Worm (Caenorhabditis elegans) whole organism, young adult: Measurements from ENCODE around the gene F40F8.3.

ENCODE experiments used
- B0019.2 ChIP-seq: fragments of 200-800 bp; sonication (Bioruptor generic); conservative IDR thresholded peaks from 2 replicates; pipeline ENCODE4 v1.3.6; 2022; ENCODE audit warnings: missing genetic modification reagents, missing genetic modification characterization, missing compliant biosample characterization
- C17E4.6 ChIP-seq: fragments of 200-800 bp; sonication (Bioruptor generic); IDR thresholded peaks from 2 replicates; pipeline ENCODE4 v1.3.6; 2022; ENCODE audit warnings: missing genetic modification reagents, missing genetic modification characterization, missing compliant biosample characterization
- F10E7.11 ChIP-seq: sonication (generic microtip); optimal IDR thresholded peaks from 2 replicates; lab custom pipeline; 2017; ENCODE audit warnings: mild to moderate bottlenecking, missing genetic modification characterization, moderate library complexity, missing compliant biosample characterization
- F23B12.7 ChIP-seq: sonication (generic microtip); optimal IDR thresholded peaks from 2 replicates; lab custom pipeline; 2017; ENCODE audit warnings: missing genetic modification characterization, mild to moderate bottlenecking, missing compliant biosample characterization, antibody characterized with exemption, moderate library complexity; ENCODE audit not compliant: insufficient read depth
- F33H1.4 ChIP-seq: fragments of 200-800 bp; sonication (Bioruptor generic); IDR thresholded peaks from 2 replicates; pipeline ENCODE4 v1.3.6; 2022; ENCODE audit warnings: missing genetic modification reagents, missing genetic modification characterization, missing compliant biosample characterization
- F37B4.10 ChIP-seq: fragments of 200-800 bp; sonication (Bioruptor generic); IDR thresholded peaks from 2 replicates; pipeline ENCODE4 v1.3.6; 2022; ENCODE audit warnings: missing genetic modification characterization, missing compliant biosample characterization
- F39B2.1 ChIP-seq: fragments of 200-800 bp; sonication (Bioruptor generic); IDR thresholded peaks from 2 replicates; pipeline ENCODE4 v1.3.6; 2022; ENCODE audit warnings: missing genetic modification reagents, missing genetic modification characterization, missing compliant biosample characterization
- F55B11.4 ChIP-seq: sonication (generic microtip); optimal IDR thresholded peaks from 2 replicates; lab custom pipeline; 2016; ENCODE audit warnings: missing compliant biosample characterization, missing genetic modification characterization, borderline replicate concordance; ENCODE audit not compliant: insufficient read depth
- F57C9.4 ChIP-seq: sonication (generic microtip); optimal IDR thresholded peaks from 2 replicates; lab custom pipeline; 2017; ENCODE audit warnings: mild to moderate bottlenecking, missing genetic modification characterization, missing compliant biosample characterization
- Y53F4B.3 ChIP-seq: fragments of 200-800 bp; sonication (Bioruptor generic); IDR thresholded peaks from 2 replicates; pipeline ENCODE4 v1.3.6; 2022; ENCODE audit warnings: missing genetic modification reagents, missing genetic modification characterization, missing compliant biosample characterization
- Y56A3A.18 ChIP-seq: fragments of 200-800 bp; sonication (Bioruptor generic); IDR thresholded peaks from 2 replicates; pipeline ENCODE4 v1.3.6; 2022; ENCODE audit warnings: missing genetic modification reagents, missing genetic modification characterization, missing compliant biosample characterization
- Y67H2A.10 ChIP-seq: fragments of 200-800 bp; sonication (Bioruptor generic); conservative IDR thresholded peaks from 2 replicates; pipeline ENCODE4 v1.3.6; 2022; ENCODE audit warnings: missing genetic modification reagents, missing genetic modification characterization, missing compliant biosample characterization
- ama-1 ChIP-seq, 3 experiments: fragments of 150-350 bp in 1 of 3; sonication (generic microtip) in 2 of 3; optimal IDR thresholded peaks; 2 replicates each; lab custom pipeline; 2014 to 2018; ENCODE audit warnings: missing biosample characterization in 2 of 3, missing genetic modification characterization in 2 of 3, missing genetic modification reagents in 2 of 3
- attf-5 ChIP-seq: fragments of 200-800 bp; sonication (Bioruptor generic); optimal IDR thresholded peaks from 2 replicates; lab custom pipeline; 2018; ENCODE audit warnings: mild to moderate bottlenecking, missing genetic modification characterization, missing compliant biosample characterization
- cebp-2 ChIP-seq: fragments of 200-800 bp; sonication (Bioruptor generic); IDR thresholded peaks from 2 replicates; pipeline ENCODE4 v1.3.6; 2022; ENCODE audit warnings: missing genetic modification characterization, missing compliant biosample characterization
- ceh-100 ChIP-seq: fragments of 200-800 bp; sonication (Bioruptor generic); IDR thresholded peaks from 2 replicates; pipeline ENCODE4 v1.3.6; 2022; ENCODE audit warnings: missing genetic modification reagents, missing genetic modification characterization, missing compliant biosample characterization
- ceh-27 ChIP-seq: fragments of 200-800 bp; sonication (Bioruptor generic); optimal IDR thresholded peaks from 2 replicates; lab custom pipeline; 2018; ENCODE audit warnings: mild to moderate bottlenecking, missing genetic modification characterization, moderate library complexity, missing compliant biosample characterization
- ceh-79 ChIP-seq: sonication (generic microtip); optimal IDR thresholded peaks from 2 replicates; lab custom pipeline; 2017; ENCODE audit warnings: mild to moderate bottlenecking, missing genetic modification characterization, missing compliant biosample characterization
- die-1 ChIP-seq: sonication (generic microtip); optimal IDR thresholded peaks from 2 replicates; lab custom pipeline; 2016; ENCODE audit warnings: missing genotype, mild to moderate bottlenecking, missing genetic modification characterization, missing compliant biosample characterization
- dpff-1 ChIP-seq: sonication (generic microtip); optimal IDR thresholded peaks from 2 replicates; lab custom pipeline; 2017; ENCODE audit warnings: mild to moderate bottlenecking, missing genetic modification characterization, missing compliant biosample characterization
- dpl-1 ChIP-seq: fragments of 150-350 bp; optimal IDR thresholded peaks from 2 replicates; lab custom pipeline; 2014; ENCODE audit warnings: missing biosample characterization, missing genetic modification reagents, missing genetic modification characterization
- egl-18 ChIP-seq: fragments of 200-800 bp; sonication (Bioruptor generic); IDR thresholded peaks from 2 replicates; pipeline ENCODE4 v1.3.6; 2022; ENCODE audit warnings: missing genetic modification reagents, missing genetic modification characterization, missing compliant biosample characterization
- egl-44 ChIP-seq: fragments of 200-800 bp; sonication (Bioruptor generic); IDR thresholded peaks from 2 replicates; pipeline ENCODE4 v1.3.6; 2022; ENCODE audit warnings: missing genetic modification reagents, missing genetic modification characterization, missing compliant biosample characterization
- egrh-3 ChIP-seq: fragments of 200-800 bp; sonication (Bioruptor generic); IDR thresholded peaks from 2 replicates; pipeline ENCODE4 v1.3.6; 2022; ENCODE audit warnings: missing genetic modification reagents, missing genetic modification characterization, missing compliant biosample characterization
- ets-4 ChIP-seq: fragments of 200-800 bp; sonication (Bioruptor generic); optimal IDR thresholded peaks from 2 replicates; lab custom pipeline; 2018; ENCODE audit warnings: mild to moderate bottlenecking, missing genetic modification characterization, missing compliant biosample characterization
- gei-17 ChIP-seq: fragments of 200-800 bp; sonication (Bioruptor generic); optimal IDR thresholded peaks from 2 replicates; lab custom pipeline; 2018; ENCODE audit warnings: mild to moderate bottlenecking, missing genetic modification characterization, missing compliant biosample characterization
- hlh-26 ChIP-seq: fragments of 200-800 bp; sonication (Bioruptor generic); conservative IDR thresholded peaks from 2 replicates; pipeline ENCODE4 v1.3.6; 2022; ENCODE audit warnings: missing genetic modification reagents, missing genetic modification characterization, missing compliant biosample characterization
- hmg-1.2 ChIP-seq: fragments of 200-800 bp; sonication (Bioruptor generic); IDR thresholded peaks from 2 replicates; pipeline ENCODE4 v1.3.6; 2022; ENCODE audit warnings: missing genetic modification reagents, missing genetic modification characterization, missing compliant biosample characterization
- hmg-20 ChIP-seq: fragments of 200-800 bp; sonication (Bioruptor generic); IDR thresholded peaks from 2 replicates; pipeline ENCODE4 v1.3.6; 2022; ENCODE audit warnings: missing genetic modification reagents, missing genetic modification characterization, missing compliant biosample characterization
- let-526 ChIP-seq: fragments of 200-800 bp; sonication (Bioruptor generic); IDR thresholded peaks from 2 replicates; pipeline ENCODE4 v1.3.6; 2022; ENCODE audit warnings: missing genetic modification reagents, missing genetic modification characterization, missing compliant biosample characterization
- lin-35 ChIP-seq, 3 experiments: fragments of 150-350 bp in 2 of 3; sonication (generic microtip) in 1 of 3; optimal IDR thresholded peaks; 2 replicates each; lab custom pipeline; 2014 to 2018; ENCODE audit warnings: missing biosample characterization in 3 of 3, missing genetic modification characterization in 3 of 3, missing genetic modification reagents in 3 of 3
- lir-1 ChIP-seq: fragments of 200-800 bp; sonication (Bioruptor generic); conservative IDR thresholded peaks from 2 replicates; pipeline ENCODE4 v1.3.6; 2022; ENCODE audit warnings: missing genetic modification reagents, missing genetic modification characterization, missing compliant biosample characterization
- lsy-27 ChIP-seq: sonication (generic microtip); optimal IDR thresholded peaks from 2 replicates; lab custom pipeline; 2017; ENCODE audit warnings: missing genetic modification characterization, mild to moderate bottlenecking, missing compliant biosample characterization, antibody characterized with exemption, missing genotype, borderline replicate concordance; ENCODE audit not compliant: insufficient read depth
- madf-6 ChIP-seq: fragments of 200-800 bp; sonication (Bioruptor generic); IDR thresholded peaks from 2 replicates; pipeline ENCODE4 v1.3.6; 2022; ENCODE audit warnings: missing genetic modification reagents, missing genetic modification characterization, missing compliant biosample characterization
- nfyb-1 ChIP-seq: fragments of 200-800 bp; sonication (Bioruptor generic); IDR thresholded peaks from 2 replicates; pipeline ENCODE4 v1.3.6; 2022; ENCODE audit warnings: missing genetic modification reagents, missing genetic modification characterization, missing compliant biosample characterization
- nhr-120 ChIP-seq: fragments of 200-800 bp; sonication (Bioruptor generic); IDR thresholded peaks from 2 replicates; pipeline ENCODE4 v1.3.6; 2022; ENCODE audit warnings: missing genetic modification characterization, missing compliant biosample characterization
- pbrm-1 ChIP-seq: fragments of 200-800 bp; sonication (Bioruptor generic); IDR thresholded peaks from 2 replicates; pipeline ENCODE4 v1.3.6; 2022; ENCODE audit warnings: missing genetic modification reagents, missing genetic modification characterization, missing compliant biosample characterization
- rec-8 ChIP-seq, 2 experiments: sonication (generic microtip); optimal IDR thresholded peaks; 2 replicates each; lab custom pipeline; 2016; ENCODE audit warnings: mild to moderate bottlenecking in 2 of 2, missing genetic modification characterization in 2 of 2, missing genetic modification reagents in 2 of 2, missing genotype in 2 of 2, missing biosample characterization in 1 of 2, missing compliant biosample characterization in 1 of 2, moderate library complexity in 1 of 2
- sptf-2 ChIP-seq: fragments of 200-800 bp; sonication (Bioruptor generic); optimal IDR thresholded peaks from 2 replicates; lab custom pipeline; 2018; ENCODE audit warnings: mild to moderate bottlenecking, missing genetic modification characterization, missing compliant biosample characterization
- tbp1 ChIP-seq: fragments of 200-800 bp; sonication (Bioruptor generic); optimal IDR thresholded peaks from 2 replicates; lab custom pipeline; 2018; ENCODE audit warnings: mild to moderate bottlenecking, missing genetic modification characterization, missing compliant biosample characterization
- ztf-25 ChIP-seq: fragments of 200-800 bp; sonication (Bioruptor generic); IDR thresholded peaks from 2 replicates; pipeline ENCODE4 v1.3.6; 2022; ENCODE audit warnings: missing genetic modification reagents, missing genetic modification characterization, missing compliant biosample characterization
- ztf-26 ChIP-seq: sonication (generic microtip); optimal IDR thresholded peaks from 2 replicates; lab custom pipeline; 2017; ENCODE audit warnings: missing genetic modification characterization, missing compliant biosample characterization
- ztf-28 ChIP-seq: fragments of 200-800 bp; sonication (Bioruptor generic); IDR thresholded peaks from 2 replicates; pipeline ENCODE4 v1.3.6; 2022; ENCODE audit warnings: missing genetic modification reagents, missing genetic modification characterization, missing compliant biosample characterization
- ztf-6 ChIP-seq: fragments of 200-800 bp; sonication (Bioruptor generic); IDR thresholded peaks from 2 replicates; pipeline ENCODE4 v1.3.6; 2022; ENCODE audit warnings: missing genetic modification reagents, missing genetic modification characterization, missing compliant biosample characterization

The F40F8.3 gene

DNA sequence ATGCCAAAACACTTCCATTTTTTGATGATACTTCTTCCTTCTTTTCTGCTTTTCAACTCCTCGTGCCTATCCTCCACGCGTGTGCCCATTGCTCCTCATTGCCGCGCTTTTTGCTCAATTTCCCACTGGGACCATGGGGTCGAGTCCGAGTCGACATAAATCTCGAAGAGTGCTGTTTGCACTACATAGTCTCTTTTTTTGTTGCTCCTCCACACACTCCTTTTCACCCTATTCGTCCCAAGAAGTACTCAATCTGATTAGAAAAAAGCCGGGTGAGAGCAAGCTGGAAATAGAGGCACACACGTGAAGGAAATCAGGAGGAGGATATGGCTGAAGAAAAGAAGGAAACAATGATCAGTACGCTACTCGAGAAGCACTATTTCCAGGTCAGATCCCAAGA lies 13.5 kb downstream of the F40F8.3 start, which contains the start of gene arrd-6:
TSS of gene arrd-6 (plus strand) at position 169 of the 400 bp plus-strand sequence.
- 0 out of 2 replicates have a peak, but pooled peaks have one; percentile 20 for TF ChIP-seq pbrm-1 (GFP tag; lab: Robert Waterston, UW)
- TF ChIP-seq cebp-2 (GFP tag; lab: Robert Waterston, UW), result no peak
- TF ChIP-seq let-526 (GFP tag; lab: Robert Waterston, UW), result no peak
- TF ChIP-seq, all 124 proteins: peak for 1

DNA sequence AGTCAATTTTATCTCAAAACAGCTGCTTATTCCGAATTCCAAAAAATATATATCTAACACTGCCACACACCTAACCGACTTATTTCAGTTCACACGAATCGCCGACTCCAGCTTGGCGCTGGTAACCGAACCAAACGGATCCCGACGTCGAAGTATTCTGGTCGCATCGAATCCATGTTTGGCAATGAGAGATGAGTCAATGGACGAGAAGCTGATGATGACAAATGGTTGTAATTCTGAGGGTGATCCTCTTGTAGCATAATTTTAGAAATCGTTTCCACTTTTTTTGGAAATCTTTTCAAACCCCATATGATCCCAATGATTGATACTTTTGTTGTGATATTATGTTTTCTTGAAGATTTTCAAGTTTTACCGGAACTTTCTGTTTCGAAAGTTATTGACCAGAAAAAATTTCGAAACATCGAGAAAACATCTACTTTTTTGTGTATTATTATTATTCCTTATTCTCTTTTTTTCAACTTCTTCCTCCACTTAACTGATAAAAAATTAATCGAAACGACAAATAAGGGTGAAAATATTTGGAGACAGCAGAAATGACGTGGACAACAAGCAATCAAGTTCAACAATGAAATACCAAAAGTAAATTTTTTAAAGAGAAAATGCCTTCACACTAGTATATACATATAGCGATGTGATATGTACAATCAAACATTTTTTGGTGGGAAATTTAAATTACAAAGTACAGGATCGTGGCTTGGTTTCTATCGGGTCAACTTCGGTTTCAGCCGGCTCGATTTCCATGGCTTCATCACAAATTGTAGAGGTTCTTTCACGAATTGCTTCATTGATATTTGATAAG lies 21.0 kb downstream of the F40F8.3 start:
- TF ChIP-seq hlh-26 (no peak), ztf-26 (tag; lab: Kevin White, UChicago) (no peak), egl-18 (no peak), egrh-3 (GFP tag; lab: Robert Waterston, UW) (no peak), nhr-120 (GFP tag; lab: Robert Waterston, UW) (no peak), ceh-27 (GFP tag; lab: Kevin White, UChicago) (no peak), ztf-6 (GFP tag; lab: Robert Waterston, UW) (no peak), lsy-27 (no peak), gei-17 (peak; percentile 48), tbp1 (GFP tag; lab: Kevin White, UChicago) (no peak), lin-35 (GFP tag; optimal IDR thresholded peaks at IDR 0.05; lab: Kevin White, UChicago) (no peak), sptf-2 (GFP tag; lab: Kevin White, UChicago) (no peak), ama-1 (optimal IDR thresholded peaks at IDR 0.05; lab: Kevin White, UChicago) (peak; percentile 31), ama-1 (GFP tag; optimal IDR thresholded peaks at IDR 0.05; lab: Kevin White, UChicago) (no peak), B0019.2 (GFP tag; lab: Robert Waterston, UW) (no peak), dpff-1 (tag; lab: Kevin White, UChicago) (peak; percentile 48), dpl-1 (no peak), F39B2.1 (GFP tag; lab: Robert Waterston, UW) (no peak), egl-44 (GFP tag; lab: Robert Waterston, UW) (peak; percentile 40; the same call in 1 of the 2 replicates), rec-8 (tag; optimal IDR thresholded peaks at IDR 0.05; lab: Kevin White, UChicago) (no peak), attf-5 (GFP tag; lab: Kevin White, UChicago) (peak; percentile 8), Y67H2A.10 (no peak), Y56A3A.18 (GFP tag; lab: Robert Waterston, UW) (peak; percentile 91), F10E7.11 (tag; lab: Kevin White, UChicago) (peak; percentile 52), ztf-25 (GFP tag; lab: Robert Waterston, UW) (0 out of 2 replicates have a peak, but pooled peaks have one; percentile 10), ceh-79 (tag; lab: Kevin White, UChicago) (no peak), Y53F4B.3 (no peak), ets-4 (peak; percentile 12), lir-1 (no peak), C17E4.6 (GFP tag; lab: Robert Waterston, UW) (no peak), hmg-1.2 (GFP tag; lab: Robert Waterston, UW) (0 out of 2 replicates have a peak, but pooled peaks have one; percentile 31), F57C9.4 (no peak), hmg-20 (GFP tag; lab: Robert Waterston, UW) (no peak), F23B12.7 (tag; lab: Kevin White, UChicago) (no peak), ztf-28 (GFP tag; lab: Robert Waterston, UW) (0 out of 2 replicates have a peak, but pooled peaks have one; percentile 37), die-1 (tag; lab: Kevin White, UChicago) (no peak), F37B4.10 (GFP tag; lab: Robert Waterston, UW) (no peak), cebp-2 (GFP tag; lab: Robert Waterston, UW) (0 out of 2 replicates have a peak, but pooled peaks have one; percentile 29), F33H1.4 (GFP tag; lab: Robert Waterston, UW) (no peak; the same call in 1 of the 2 replicates), nfyb-1 (GFP tag; lab: Robert Waterston, UW) (peak; percentile 89), ceh-100 (GFP tag; lab: Robert Waterston, UW) (no peak), F55B11.4 (tag; lab: Kevin White, UChicago) (no peak), madf-6 (no peak; the same call in 1 of the 2 replicates)
